Worm (Caenorhabditis elegans) whole organism, L3 larva: ENCODE measurements around the gene F11F1.1.
A peak's percentile ranks its signal among the peaks of the same experiment; 100 is the strongest.

Experiments used
- R02D3.7 ChIP-seq: fragments of 150-350 bp; optimal IDR thresholded peaks from 2 replicates; lab custom pipeline; 2014; ENCODE audit warnings: missing biosample characterization, missing genetic modification characterization
- aly-2 ChIP-seq: fragments of 150-350 bp; optimal IDR thresholded peaks from 2 replicates; lab custom pipeline; 2014; ENCODE audit warnings: missing biosample characterization, missing genetic modification characterization
- ama-1 ChIP-seq: fragments of 150-350 bp; optimal IDR thresholded peaks from 2 replicates; lab custom pipeline; 2018
- ceh-16 ChIP-seq: sonication (generic microtip); optimal IDR thresholded peaks from 2 replicates; lab custom pipeline; 2017; ENCODE audit warnings: missing biosample characterization, missing genetic modification characterization
- ceh-28 ChIP-seq: fragments of 150-350 bp; optimal IDR thresholded peaks from 2 replicates; lab custom pipeline; 2014; ENCODE audit warnings: missing biosample characterization, missing genetic modification reagents, missing genetic modification characterization
- ceh-82 ChIP-seq: fragments of 150-350 bp; optimal IDR thresholded peaks from 2 replicates; lab custom pipeline; 2014; ENCODE audit warnings: missing biosample characterization, missing genetic modification characterization
- ceh-9 ChIP-seq: sonication (generic microtip); optimal IDR thresholded peaks from 2 replicates; lab custom pipeline; 2018; ENCODE audit warnings: missing biosample characterization, missing genetic modification characterization
- daf-12 ChIP-seq: fragments of 150-350 bp; optimal IDR thresholded peaks from 2 replicates; lab custom pipeline; 2014; ENCODE audit warnings: missing biosample characterization, missing genetic modification reagents, missing genetic modification characterization
- egl-5 ChIP-seq: fragments of 150-350 bp; optimal IDR thresholded peaks from 2 replicates; lab custom pipeline; 2017; ENCODE audit warnings: missing biosample characterization, missing genetic modification reagents, missing genetic modification characterization, inconsistent platforms
- elt-1 ChIP-seq: fragments of 150-350 bp; optimal IDR thresholded peaks from 2 replicates; lab custom pipeline; 2014; ENCODE audit warnings: missing biosample characterization, missing genetic modification characterization
- elt-2 ChIP-seq: sonication (generic microtip); optimal IDR thresholded peaks from 2 replicates; lab custom pipeline; 2016; ENCODE audit warnings: missing genetic modification reagents, mild to moderate bottlenecking, missing genetic modification characterization, missing compliant biosample characterization
- elt-3 ChIP-seq, 3 experiments: fragments of 150-350 bp in 1 of 3; sonication (generic microtip) in 2 of 3; optimal IDR thresholded peaks; 2 replicates in 2 of 3; 4 replicates in 1 of 3; lab custom pipeline; 2014 to 2017; ENCODE audit warnings: missing biosample characterization in 3 of 3, missing genetic modification characterization in 3 of 3
- eor-1 ChIP-seq, 2 experiments: fragments of 150-350 bp; optimal IDR thresholded peaks; 2 replicates each; lab custom pipeline; 2014 to 2018; ENCODE audit warnings: missing biosample characterization in 2 of 2, missing genetic modification characterization in 2 of 2
- fkh-10 ChIP-seq: sonication (generic microtip); optimal IDR thresholded peaks from 2 replicates; lab custom pipeline; 2017; ENCODE audit warnings: missing biosample characterization, missing genetic modification reagents, missing genetic modification characterization
- fos-1 ChIP-seq: fragments of 150-350 bp; optimal IDR thresholded peaks from 2 replicates; lab custom pipeline; 2014; ENCODE audit warnings: missing biosample characterization, missing genetic modification characterization
- hmg-11 ChIP-seq: sonication (generic microtip); optimal IDR thresholded peaks from 2 replicates; lab custom pipeline; 2016; ENCODE audit warnings: missing genetic modification characterization, missing compliant biosample characterization
- jun-1 ChIP-seq: fragments of 150-350 bp; optimal IDR thresholded peaks from 2 replicates; lab custom pipeline; 2014; ENCODE audit warnings: missing biosample characterization, missing genetic modification reagents, missing genetic modification characterization
- lin-39 ChIP-seq: fragments of 150-350 bp; optimal IDR thresholded peaks from 2 replicates; lab custom pipeline; 2018; ENCODE audit warnings: missing biosample characterization, missing genetic modification reagents, missing genetic modification characterization
- lsy-12 ChIP-seq: sonication (generic microtip); optimal IDR thresholded peaks from 2 replicates; lab custom pipeline; 2016; ENCODE audit warnings: mild to moderate bottlenecking, missing genetic modification characterization, missing compliant biosample characterization
- mdl-1 ChIP-seq: fragments of 150-350 bp; optimal IDR thresholded peaks from 2 replicates; lab custom pipeline; 2014; ENCODE audit warnings: missing biosample characterization, missing genetic modification characterization
- mml-1 ChIP-seq: fragments of 150-350 bp; sonication (generic microtip); optimal IDR thresholded peaks from 3 replicates; lab custom pipeline; 2014; ENCODE audit warnings: missing biosample characterization, missing genetic modification characterization
- nfya-1 ChIP-seq: sonication (generic microtip); optimal IDR thresholded peaks from 2 replicates; lab custom pipeline; 2017; ENCODE audit warnings: missing genetic modification characterization, mild to moderate bottlenecking, missing compliant biosample characterization, antibody characterized with exemption, moderate library complexity; ENCODE audit not compliant: insufficient read depth
- nhr-23 ChIP-seq: fragments of 150-350 bp; optimal IDR thresholded peaks from 2 replicates; lab custom pipeline; 2014; ENCODE audit warnings: missing biosample characterization, missing genetic modification reagents, missing genetic modification characterization
- nhr-25 ChIP-seq: sonication (generic microtip); optimal IDR thresholded peaks from 2 replicates; lab custom pipeline; 2017; ENCODE audit warnings: missing biosample characterization, missing genetic modification characterization
- nhr-43 ChIP-seq: sonication (generic microtip); optimal IDR thresholded peaks from 2 replicates; lab custom pipeline; 2016; ENCODE audit warnings: mild to moderate bottlenecking, missing genetic modification characterization, missing compliant biosample characterization; ENCODE audit not compliant: poor library complexity, severe bottlenecking
- nhr-67 ChIP-seq: fragments of 150-350 bp; optimal IDR thresholded peaks from 2 replicates; lab custom pipeline; 2014; ENCODE audit warnings: missing biosample characterization, missing genetic modification characterization
- nhr-76 ChIP-seq: fragments of 150-350 bp; sonication (generic microtip); optimal IDR thresholded peaks from 5 replicates; lab custom pipeline; 2014; ENCODE audit warnings: missing biosample characterization, missing genetic modification characterization
- nhr-77 ChIP-seq: fragments of 150-350 bp; optimal IDR thresholded peaks from 2 replicates; lab custom pipeline; 2014; ENCODE audit warnings: missing biosample characterization, missing genetic modification characterization
- pha-4 ChIP-seq: fragments of 150-350 bp; optimal IDR thresholded peaks from 2 replicates; lab custom pipeline; 2014; ENCODE audit warnings: missing biosample characterization, missing genetic modification reagents, missing genetic modification characterization
- pqm-1 ChIP-seq: fragments of 150-350 bp; optimal IDR thresholded peaks from 2 replicates; lab custom pipeline; 2017; ENCODE audit warnings: missing biosample characterization, missing genetic modification characterization, inconsistent platforms
- skn-1 ChIP-seq: fragments of 150-350 bp; optimal IDR thresholded peaks from 2 replicates; lab custom pipeline; 2014; ENCODE audit warnings: missing biosample characterization, missing genetic modification characterization
- snpc-4 ChIP-seq: fragments of 150-350 bp; optimal IDR thresholded peaks from 2 replicates; lab custom pipeline; 2014; ENCODE audit warnings: missing biosample characterization, missing genetic modification characterization
- unc-39 ChIP-seq: sonication (generic microtip); optimal IDR thresholded peaks from 4 replicates; lab custom pipeline; 2017; ENCODE audit warnings: missing biosample characterization, missing genetic modification characterization
- unc-62 ChIP-seq: fragments of 150-350 bp; sonication (generic microtip); optimal IDR thresholded peaks from 4 replicates; lab custom pipeline; 2014; ENCODE audit warnings: missing biosample characterization, missing genetic modification reagents, missing genetic modification characterization
- zag-1 ChIP-seq: fragments of 150-350 bp; optimal IDR thresholded peaks from 2 replicates; lab custom pipeline; 2014; ENCODE audit warnings: missing biosample characterization, missing genetic modification characterization
- ztf-11 ChIP-seq: fragments of 150-350 bp; optimal IDR thresholded peaks from 2 replicates; lab custom pipeline; 2014; ENCODE audit warnings: missing biosample characterization, missing genetic modification characterization
- ztf-4 ChIP-seq: fragments of 150-350 bp; optimal IDR thresholded peaks from 2 replicates; lab custom pipeline; 2014; ENCODE audit warnings: missing biosample characterization, missing genetic modification characterization

F11F1.1 gene

ce11 chrIII:13395262-13395661, at the start of gene F11F1.1:
Gene F11F1.1, plus strand, starts transcription at chrIII:13395562.
- no peak for TF ChIP-seq elt-3 (tag; optimal IDR thresholded peaks at IDR 0.05; lab: Kevin White, UChicago)
- TF ChIP-seq fkh-10 (GFP tag; lab: Kevin White, UChicago) = no peak
- TF ChIP-seq pqm-1 = no peak
- TF ChIP-seq nhr-77 (tag; lab: Kevin White, UChicago) = no peak
- no peak for TF ChIP-seq nfya-1 (tag; lab: Kevin White, UChicago)
- no peak for TF ChIP-seq daf-12 (tag; lab: Kevin White, UChicago)
- no peak for TF ChIP-seq aly-2
- no peak for TF ChIP-seq ceh-28

DNA sequence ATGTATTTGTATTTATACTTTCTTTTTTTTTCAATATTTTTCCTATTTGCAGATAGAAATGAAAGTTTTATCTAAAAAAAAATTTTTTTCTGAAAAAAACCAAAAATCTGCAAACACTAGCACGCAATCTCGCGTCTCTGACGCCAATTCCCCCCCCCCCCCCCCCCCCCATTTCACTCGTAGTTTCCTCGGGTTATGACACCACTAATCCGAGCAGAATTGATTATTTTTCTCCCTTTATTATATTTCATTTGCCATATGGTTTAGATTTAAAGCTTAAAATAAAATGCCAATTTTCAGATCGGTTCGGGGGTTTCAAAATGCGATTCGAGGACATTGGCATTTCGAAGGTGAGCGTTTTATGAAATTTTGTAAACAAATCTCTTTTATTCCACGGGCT, 48.6 kb upstream of the F11F1.1 start, which contains the start of gene mtm-6:
mtm-6 (plus strand) TSS at position 301 of the 400 bp plus-strand sequence.
- no peak for TF ChIP-seq nhr-43 (tag; lab: Kevin White, UChicago)
- no peak for TF ChIP-seq jun-1 (tag; lab: Kevin White, UChicago)
- TF ChIP-seq egl-5 = no peak
- peak; percentile 24 for TF ChIP-seq lsy-12
- TF ChIP-seq unc-39 = no peak
- no peak for TF ChIP-seq mml-1 (tag; lab: Kevin White, UChicago)
- no peak for TF ChIP-seq ama-1 (lab: Kevin White, UChicago)
- no peak for TF ChIP-seq R02D3.7
- no peak for TF ChIP-seq fkh-10 (GFP tag; lab: Kevin White, UChicago)
- peak; percentile 11 for TF ChIP-seq hmg-11
- no peak for TF ChIP-seq ceh-82 (tag; lab: Kevin White, UChicago)
- TF ChIP-seq snpc-4 (tag; lab: Kevin White, UChicago) = no peak
- no peak for TF ChIP-seq ztf-11 (tag; lab: Kevin White, UChicago)
- no peak for TF ChIP-seq nhr-67 (tag; lab: Kevin White, UChicago)
- TF ChIP-seq nhr-77 (tag; lab: Kevin White, UChicago) = no peak
- TF ChIP-seq elt-2 (tag; lab: Kevin White, UChicago) = peak; percentile 22
- no peak for TF ChIP-seq pha-4
- TF ChIP-seq ceh-9 = no peak
- TF ChIP-seq skn-1 = no peak
- no peak for TF ChIP-seq elt-3 (tag; optimal IDR thresholded peaks at IDR 0.05; lab: Kevin White, UChicago)
- no peak for TF ChIP-seq ceh-28
- no peak for TF ChIP-seq nhr-23 (tag; lab: Kevin White, UChicago)
- TF ChIP-seq ceh-16 (tag; lab: Kevin White, UChicago) = no peak
- no peak for TF ChIP-seq unc-62 (GFP tag; lab: Kevin White, UChicago)
- no peak for TF ChIP-seq zag-1 (tag; lab: Kevin White, UChicago)
- TF ChIP-seq fos-1 = no peak
- no peak for TF ChIP-seq eor-1 (tag; optimal IDR thresholded peaks at IDR 0.05; lab: Kevin White, UChicago)

ce11 chrIII:13347782-13348327, 47.5 kb upstream of the F11F1.1 start:
- TF ChIP-seq nfya-1 (tag; lab: Kevin White, UChicago) (peak; percentile 19), ztf-4 (tag; lab: Kevin White, UChicago) (no peak), lin-39 (tag; lab: Kevin White, UChicago) (peak; percentile 50)
- TF ChIP-seq, all 47 proteins: peak for 2

DNA sequence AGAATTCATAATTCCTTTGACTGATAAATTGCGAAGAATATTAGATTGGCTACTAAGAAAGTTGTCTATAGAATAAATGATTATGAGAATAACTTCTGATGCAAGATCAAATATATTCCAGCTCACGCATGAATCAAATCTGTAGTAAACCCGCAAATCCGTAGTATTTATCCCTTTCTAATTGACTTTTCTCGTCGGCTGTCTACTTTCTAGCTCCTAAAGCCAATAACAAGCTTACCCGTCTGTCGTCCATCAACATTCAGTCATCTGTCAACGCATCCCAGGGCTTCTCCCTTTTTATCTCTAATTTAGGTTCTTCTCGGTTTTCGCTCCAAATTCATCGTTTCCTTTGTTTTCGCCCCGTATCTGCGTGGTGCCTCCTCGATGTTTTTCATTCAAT, 46.5 kb upstream of the F11F1.1 start:
- no peak for TF ChIP-seq nhr-25 (tag; lab: Kevin White, UChicago)
- TF ChIP-seq nhr-43 (tag; lab: Kevin White, UChicago) = no peak
- TF ChIP-seq ama-1 (lab: Kevin White, UChicago) = no peak
- TF ChIP-seq pqm-1 = no peak
- no peak for TF ChIP-seq aly-2
- TF ChIP-seq snpc-4 (tag; lab: Kevin White, UChicago) = no peak
- TF ChIP-seq ztf-11 (tag; lab: Kevin White, UChicago) = no peak
- TF ChIP-seq ceh-28 = no peak
- TF ChIP-seq unc-62 (GFP tag; lab: Kevin White, UChicago) = no peak
- no peak for TF ChIP-seq elt-1 (tag; lab: Kevin White, UChicago)

DNA sequence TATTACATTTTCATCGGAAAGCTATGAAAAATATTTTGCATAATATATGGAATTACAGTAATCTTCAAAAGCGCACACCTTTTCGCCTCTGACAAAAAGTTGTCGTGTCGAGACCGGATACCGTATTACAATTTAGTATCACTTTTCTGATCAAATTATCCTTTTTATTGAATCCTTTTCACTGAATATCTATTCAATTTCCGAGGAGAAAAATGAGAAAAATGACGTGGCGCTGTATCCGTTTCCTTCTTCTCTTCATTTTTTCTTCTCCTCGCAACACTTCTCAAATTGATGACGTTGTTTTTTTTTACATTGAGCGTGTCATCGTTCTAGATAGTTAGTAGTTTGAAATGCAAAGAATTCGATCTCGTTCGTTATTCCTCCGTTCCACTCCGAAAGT, 44.4 kb upstream of the F11F1.1 start:
- TF ChIP-seq elt-3 (tag; optimal IDR thresholded peaks at IDR 0.05; lab: Kevin White, UChicago) (no peak), elt-1 (tag; lab: Kevin White, UChicago) (no peak), fos-1 (no peak), nhr-76 (tag; lab: Kevin White, UChicago) (no peak), unc-62 (GFP tag; lab: Kevin White, UChicago) (no peak), lsy-12 (no peak), ama-1 (lab: Kevin White, UChicago) (no peak), lin-39 (tag; lab: Kevin White, UChicago) (no peak), mdl-1 (tag; lab: Kevin White, UChicago) (no peak), R02D3.7 (no peak), unc-39 (no peak), egl-5 (no peak)
